Fruit fly (Drosophila melanogaster) whole organism, pupa: ENCODE measurements around the gene CG31125.

ENCODE experiments used
- CG10348 ChIP-seq: fragments of 200-800 bp; sonication (Bioruptor generic); IDR thresholded peaks from 2 replicates; pipeline ENCODE4 v1.3.6; 2022; ENCODE audit warnings: missing biosample characterization, missing genetic modification characterization
- CG12605 ChIP-seq: fragments of 200-800 bp; sonication (Bioruptor generic); IDR thresholded peaks from 2 replicates; pipeline ENCODE4 v1.3.6; 2022; ENCODE audit warnings: missing biosample characterization, missing genetic modification characterization
- CG13204 ChIP-seq: fragments of 200-800 bp; sonication (Bioruptor generic); optimal IDR thresholded peaks from 2 replicates; lab custom pipeline; 2018; ENCODE audit warnings: missing biosample characterization, mild to moderate bottlenecking, missing genetic modification characterization, moderate library complexity
- CG14655 ChIP-seq: fragments of 200-800 bp; sonication (Bioruptor generic); optimal IDR thresholded peaks from 3 replicates; lab custom pipeline; 2017; ENCODE audit warnings: mild to moderate bottlenecking, missing biosample characterization, missing genetic modification reagents, missing genetic modification characterization
- CG15710 ChIP-seq: fragments of 200-800 bp; sonication (Bioruptor generic); optimal IDR thresholded peaks from 2 replicates; lab custom pipeline; 2018; ENCODE audit warnings: missing biosample characterization, mild to moderate bottlenecking, missing genetic modification characterization, moderate library complexity
- CG17806 ChIP-seq: fragments of 200-800 bp; sonication (Bioruptor generic); optimal IDR thresholded peaks from 2 replicates; lab custom pipeline; 2018; ENCODE audit warnings: missing biosample characterization, mild to moderate bottlenecking, missing genetic modification characterization, moderate library complexity
- CG32121 ChIP-seq: fragments of 200-800 bp; sonication (Bioruptor generic); IDR thresholded peaks from 2 replicates; pipeline ENCODE4 v1.3.6; 2022; ENCODE audit warnings: missing biosample characterization, missing genetic modification characterization
- CG34367 ChIP-seq: fragments of 200-800 bp; sonication (Bioruptor generic); optimal IDR thresholded peaks from 2 replicates; lab custom pipeline; 2018; ENCODE audit warnings: missing biosample characterization, mild to moderate bottlenecking, missing genetic modification characterization
- CG4496 ChIP-seq: fragments of 200-800 bp; sonication (Bioruptor generic); IDR thresholded peaks from 3 replicates; pipeline ENCODE4 v1.3.6; 2022; ENCODE audit warnings: missing biosample characterization, missing genetic modification characterization
- CG8159 ChIP-seq: fragments of 200-800 bp; sonication (Bioruptor generic); optimal IDR thresholded peaks from 3 replicates; lab custom pipeline; 2018; ENCODE audit warnings: missing biosample characterization, mild to moderate bottlenecking, missing genetic modification characterization, moderate library complexity
- CG8301 ChIP-seq: fragments of 200-800 bp; sonication (Bioruptor generic); optimal IDR thresholded peaks from 2 replicates; lab custom pipeline; 2018; ENCODE audit warnings: missing biosample characterization, mild to moderate bottlenecking, missing genetic modification characterization
- CG9948 ChIP-seq: fragments of 200-800 bp; sonication (Bioruptor generic); optimal IDR thresholded peaks from 2 replicates; lab custom pipeline; 2018; ENCODE audit warnings: missing biosample characterization, mild to moderate bottlenecking, missing genetic modification characterization, moderate library complexity
- D1 ChIP-seq: fragments of 200-800 bp; sonication (Bioruptor generic); optimal IDR thresholded peaks from 2 replicates; lab custom pipeline; 2018; ENCODE audit warnings: missing biosample characterization, mild to moderate bottlenecking, missing genetic modification characterization, moderate library complexity
- EcR ChIP-seq: fragments of 200-800 bp; sonication (Bioruptor generic); optimal IDR thresholded peaks from 3 replicates; lab custom pipeline; 2019; ENCODE audit warnings: missing biosample characterization, missing genetic modification characterization, mild to moderate bottlenecking, moderate library complexity, missing genetic modification reagents
- Ets98B ChIP-seq: fragments of 200-800 bp; sonication (Bioruptor generic); IDR thresholded peaks from 2 replicates; pipeline ENCODE4 v1.3.6; 2022; ENCODE audit warnings: missing biosample characterization, missing genetic modification characterization
- Pif1A ChIP-seq: fragments of 200-800 bp; sonication (Bioruptor generic); optimal IDR thresholded peaks from 3 replicates; lab custom pipeline; 2016; ENCODE audit warnings: missing biosample characterization, missing genetic modification characterization
- Pif1B ChIP-seq: fragments of 200-800 bp; sonication (Bioruptor generic); optimal IDR thresholded peaks from 3 replicates; lab custom pipeline; 2016; ENCODE audit warnings: missing biosample characterization, missing genetic modification characterization
- Snoo ChIP-seq: fragments of 200-800 bp; sonication (Bioruptor generic); optimal IDR thresholded peaks from 3 replicates; lab custom pipeline; 2017; ENCODE audit warnings: missing biosample characterization, mild to moderate bottlenecking, missing genetic modification characterization, inconsistent platforms
- fd96Ca ChIP-seq: fragments of 200-800 bp; sonication (Bioruptor generic); IDR thresholded peaks from 3 replicates; pipeline ENCODE4 v1.3.6; 2022; ENCODE audit warnings: missing biosample characterization, missing genetic modification characterization
- gl ChIP-seq: fragments of 200-800 bp; sonication (Bioruptor generic); optimal IDR thresholded peaks from 2 replicates; lab custom pipeline; 2018; ENCODE audit warnings: missing biosample characterization, mild to moderate bottlenecking, missing genetic modification characterization
- rn ChIP-seq: fragments of 200-800 bp; sonication (Bioruptor generic); IDR thresholded peaks from 2 replicates; pipeline ENCODE4 v1.3.6; 2022; ENCODE audit warnings: missing biosample characterization, missing genetic modification characterization

Gene CG31125

dm6 chr3R:24626667-24627066 lies 28.0 kb downstream of the CG31125 start:
- TF ChIP-seq fd96Ca (GFP tag; lab: Robert Waterston, UW) (no peak), CG14655 (no peak), CG32121 (no peak), CG12605 (GFP tag; lab: Robert Waterston, UW) (no peak), Snoo (no peak), CG15710 (tag; lab: Kevin White, UChicago) (no peak), CG34367 (no peak), EcR (GFP tag; lab: Kevin White, UChicago) (no peak), CG9948 (no peak), CG13204 (GFP tag; lab: Kevin White, UChicago) (no peak), Pif1A (no peak), rn (GFP tag; lab: Robert Waterston, UW) (no peak), gl (tag; lab: Kevin White, UChicago) (no peak)
- TF ChIP-seq, all 21 proteins: peak for 0

- TF ChIP-seq fd96Ca (GFP tag; lab: Robert Waterston, UW) (peak; percentile 12; the same call in 1 of the 3 replicates), CG4496 (peak; percentile 47; the same call in 1 of the 3 replicates), CG32121 (peak; percentile 29; the same call in 1 of the 2 replicates), CG12605 (GFP tag; lab: Robert Waterston, UW) (0 out of 2 replicates have a peak, but pooled peaks have one; percentile 26), CG8159 (tag; lab: Kevin White, UChicago) (peak; percentile 27), Pif1A (no peak), CG13204 (GFP tag; lab: Kevin White, UChicago) (no peak), CG8301 (tag; lab: Kevin White, UChicago) (peak; percentile 17), CG17806 (tag; lab: Kevin White, UChicago) (peak; percentile 1), EcR (GFP tag; lab: Kevin White, UChicago) (peak; percentile 7)
Measured at dm6 chr3R:24626003-24626486, 28.6 kb downstream of the CG31125 start.

- TF ChIP-seq EcR (GFP tag; lab: Kevin White, UChicago) = peak; percentile 47
- TF ChIP-seq Snoo = no peak
Measured at dm6 chr3R:24625517-24625925, 29.1 kb downstream of the CG31125 start, which contains the start of the genes Syx18 and atl. Syx18 (minus strand) TSS chr3R:24625562. atl (plus strand) TSS chr3R:24625671.

dm6 chr3R:24620569-24620968 lies 34.1 kb downstream of the CG31125 start:
- TF ChIP-seq Pif1A = no peak
- TF ChIP-seq Snoo = no peak
- TF ChIP-seq CG8159 (tag; lab: Kevin White, UChicago) = no peak

dm6 chr3R:24614707-24615022 lies 40.0 kb downstream of the CG31125 start:
- no peak for TF ChIP-seq fd96Ca (GFP tag; lab: Robert Waterston, UW)
- no peak for TF ChIP-seq CG12605 (GFP tag; lab: Robert Waterston, UW)
- TF ChIP-seq Ets98B (GFP tag; lab: Robert Waterston, UW) = no peak
- no peak for TF ChIP-seq CG4496
- no peak for TF ChIP-seq rn (GFP tag; lab: Robert Waterston, UW)
- no peak for TF ChIP-seq CG8301 (tag; lab: Kevin White, UChicago)
- no peak for TF ChIP-seq Pif1B
- no peak for TF ChIP-seq CG8159 (tag; lab: Kevin White, UChicago)
- TF ChIP-seq EcR (GFP tag; lab: Kevin White, UChicago) = no peak
- no peak for TF ChIP-seq CG13204 (GFP tag; lab: Kevin White, UChicago)
- no peak for TF ChIP-seq Pif1A

dm6 chr3R:24613819-24614706 lies 40.6 kb downstream of the CG31125 start:
- TF ChIP-seq Snoo (peak; percentile 84), Pif1B (peak; percentile 77), gl (tag; lab: Kevin White, UChicago) (peak; percentile 71), Pif1A (peak; percentile 91), CG14655 (peak; percentile 25), CG8301 (tag; lab: Kevin White, UChicago) (peak; percentile 10), CG34367 (peak; percentile 36), CG9948 (peak; percentile 32), CG32121 (peak; percentile 59; the same call in 1 of the 2 replicates), EcR (GFP tag; lab: Kevin White, UChicago) (peak; percentile 18), CG12605 (GFP tag; lab: Robert Waterston, UW) (peak; percentile 89; the same call in 1 of the 2 replicates), CG8159 (tag; lab: Kevin White, UChicago) (peak; percentile 64), CG4496 (peak; percentile 74), fd96Ca (GFP tag; lab: Robert Waterston, UW) (peak; percentile 53), CG15710 (tag; lab: Kevin White, UChicago) (peak; percentile 60), rn (GFP tag; lab: Robert Waterston, UW) (peak; percentile 47; the same call in 1 of the 2 replicates), D1 (tag; lab: Kevin White, UChicago) (peak; percentile 25), CG17806 (tag; lab: Kevin White, UChicago) (peak; percentile 58), Ets98B (GFP tag; lab: Robert Waterston, UW) (peak; percentile 73), CG13204 (GFP tag; lab: Kevin White, UChicago) (peak; percentile 83), CG10348 (no peak)
